Worm (Caenorhabditis elegans) whole organism, L2 larva: ENCODE results near the gene gcy-20.

Experiments used
- peb-1 ChIP-seq: fragments of 150-350 bp; optimal IDR thresholded peaks from 2 replicates; lab custom pipeline; 2014; ENCODE audit warnings: missing biosample characterization, missing genetic modification characterization
- sma-9 ChIP-seq, 2 experiments: fragments of 150-350 bp in 1 of 2; sonication (generic microtip) in 1 of 2; optimal IDR thresholded peaks; 2 replicates each; lab custom pipeline; 2014 to 2016; ENCODE audit warnings: missing genetic modification characterization in 2 of 2, mild to moderate bottlenecking in 1 of 2, missing biosample characterization in 1 of 2, missing compliant biosample characterization in 1 of 2, missing genetic modification reagents in 1 of 2, moderate library complexity in 1 of 2

ce11 chrV:16292409-16292808, 38.8 kb upstream of the gcy-20 start, which contains the start of gene oac-5:
- TF ChIP-seq sma-9 (GFP tag; optimal IDR thresholded peaks at IDR 0.05; lab: Kevin White, UChicago) = no peak
- no peak for TF ChIP-seq sma-9 (tag; optimal IDR thresholded peaks at IDR 0.05; lab: Kevin White, UChicago)
- TF ChIP-seq peb-1 (tag; lab: Kevin White, UChicago) = no peak
